Fruit fly (Drosophila melanogaster) whole organism, wandering third instar larva: ENCODE results near the gene CG11398.

Experiments used
- HLH106 ChIP-seq: fragments of 200-800 bp; optimal IDR thresholded peaks from 3 replicates; lab custom pipeline; 2019; ENCODE audit warnings: missing biosample characterization, mild to moderate bottlenecking, missing genetic modification characterization, moderate library complexity
- Hr78 ChIP-seq: fragments of >200 bp; optimal IDR thresholded peaks from 2 replicates; lab custom pipeline; 2017; ENCODE audit warnings: missing biosample characterization, missing genetic modification characterization
- Jra ChIP-seq: sonication (Bioruptor generic); optimal IDR thresholded peaks from 2 replicates; lab custom pipeline; 2016; ENCODE audit warnings: missing biosample characterization, missing genetic modification characterization
- brk ChIP-seq: fragments of 200-800 bp; sonication (Bioruptor generic); optimal IDR thresholded peaks from 2 replicates; lab custom pipeline; 2016; ENCODE audit warnings: missing biosample characterization, mild to moderate bottlenecking, missing genetic modification characterization
- dmrt93B ChIP-seq: fragments of 200-800 bp; sonication (Bioruptor generic); optimal IDR thresholded peaks from 2 replicates; lab custom pipeline; 2018; ENCODE audit warnings: missing biosample characterization, mild to moderate bottlenecking, missing genetic modification characterization
- ey ChIP-seq: fragments of 200-800 bp; sonication (Bioruptor generic); optimal IDR thresholded peaks from 2 replicates; lab custom pipeline; 2016; ENCODE audit warnings: missing biosample characterization, missing genetic modification characterization
- fru ChIP-seq: fragments of 200-800 bp; sonication (Bioruptor generic); optimal IDR thresholded peaks from 3 replicates; lab custom pipeline; 2016; ENCODE audit warnings: missing biosample characterization, mild to moderate bottlenecking, missing genetic modification characterization
- pan ChIP-seq: fragments of >200 bp; optimal IDR thresholded peaks from 2 replicates; lab custom pipeline; 2017
- rgr ChIP-seq: fragments of 200-800 bp; sonication (Bioruptor generic); optimal IDR thresholded peaks from 3 replicates; lab custom pipeline; 2016; ENCODE audit warnings: missing biosample characterization, mild to moderate bottlenecking, missing genetic modification characterization
- sage ChIP-seq: fragments of 200-800 bp; sonication (Bioruptor generic); optimal IDR thresholded peaks from 2 replicates; lab custom pipeline; 2016; ENCODE audit warnings: missing biosample characterization, mild to moderate bottlenecking, missing genetic modification characterization

dm6 chrX:1171018-1171417, 43.9 kb downstream of the CG11398 start:
- TF ChIP-seq rgr (GFP tag; lab: Kevin White, UChicago) (peak; percentile 38), pan (lab: Kevin White, UChicago) (no peak), brk (no peak), HLH106 (peak; percentile 56), fru (GFP tag; lab: Kevin White, UChicago) (peak; percentile 60), Hr78 (no peak), ey (GFP tag; lab: Kevin White, UChicago) (peak; percentile 37), Jra (GFP tag; lab: Kevin White, UChicago) (no peak), dmrt93B (peak; percentile 23), sage (GFP tag; lab: Kevin White, UChicago) (no peak)
